Worm (Caenorhabditis elegans) whole organism, L4/young adult: ENCODE results near the gene nhr-242.

Experiments
- W03F9.2 ChIP-seq: fragments of 150-350 bp; optimal IDR thresholded peaks from 2 replicates; lab custom pipeline; 2014; ENCODE audit warnings: missing biosample characterization, missing genetic modification characterization
- dao-5 ChIP-seq: sonication (generic microtip); optimal IDR thresholded peaks from 2 replicates; lab custom pipeline; 2016; ENCODE audit warnings: missing genotype, missing genetic modification characterization, moderate library complexity, missing compliant biosample characterization
- him-1 ChIP-seq: sonication (generic microtip); optimal IDR thresholded peaks from 2 replicates; lab custom pipeline; 2016; ENCODE audit warnings: missing genotype, missing genetic modification reagents, missing genetic modification characterization, missing compliant biosample characterization

- TF ChIP-seq him-1 (tag; lab: Kevin White, UChicago) (no peak), dao-5 (tag; lab: Kevin White, UChicago) (no peak), W03F9.2 (no peak)
These were observed 20.0 kb downstream of the nhr-242 start, which contains the start of gene Y69A2AR.46 for ce11 chrIV:2561358-2561757.
